Worm (Caenorhabditis elegans) whole organism, early embryonic: ENCODE measurements around the gene klp-20.

Experiments
- ama-1 ChIP-seq: fragments of 150-350 bp; optimal IDR thresholded peaks from 2 replicates; lab custom pipeline; 2014
- ceh-13 ChIP-seq: fragments of 200-800 bp; sonication (Bioruptor generic); optimal IDR thresholded peaks from 2 replicates; lab custom pipeline; 2018; ENCODE audit warnings: mild to moderate bottlenecking, missing genetic modification characterization, missing compliant biosample characterization
- ceh-36 ChIP-seq: sonication (generic microtip); optimal IDR thresholded peaks from 2 replicates; lab custom pipeline; 2016; ENCODE audit warnings: missing genetic modification characterization, inconsistent platforms, missing compliant biosample characterization
- ets-7 ChIP-seq: sonication (generic microtip); optimal IDR thresholded peaks from 2 replicates; lab custom pipeline; 2016; ENCODE audit warnings: missing genotype, missing genetic modification characterization, missing compliant biosample characterization
- hmg-4 ChIP-seq: fragments of 200-800 bp; sonication (Bioruptor generic); optimal IDR thresholded peaks from 2 replicates; lab custom pipeline; 2018; ENCODE audit warnings: mild to moderate bottlenecking, missing genetic modification characterization, missing compliant biosample characterization
- hnd-1 ChIP-seq: sonication (generic microtip); optimal IDR thresholded peaks from 2 replicates; lab custom pipeline; 2016; ENCODE audit warnings: missing genetic modification characterization, missing compliant biosample characterization
- pes-1 ChIP-seq: fragments of 200-800 bp; sonication (Bioruptor generic); IDR thresholded peaks from 2 replicates; pipeline ENCODE4 v1.3.6; 2022; ENCODE audit warnings: missing genetic modification reagents, missing genetic modification characterization, missing compliant biosample characterization
- scrt-1 ChIP-seq: fragments of 200-800 bp; sonication (Bioruptor generic); IDR thresholded peaks from 2 replicates; pipeline ENCODE4 v1.3.6; 2022; ENCODE audit warnings: missing genetic modification characterization, missing compliant biosample characterization
- sea-1 ChIP-seq: fragments of 200-800 bp; sonication (Bioruptor generic); conservative IDR thresholded peaks from 2 replicates; pipeline ENCODE4 v1.3.6; 2022; ENCODE audit warnings: missing genetic modification characterization, missing compliant biosample characterization
- tbx-11 ChIP-seq: fragments of 200-800 bp; sonication (Bioruptor generic); IDR thresholded peaks from 2 replicates; pipeline ENCODE4 v1.3.6; 2022; ENCODE audit warnings: missing genetic modification characterization, missing compliant biosample characterization
- tbx-37 ChIP-seq: fragments of 200-800 bp; sonication (Bioruptor generic); conservative IDR thresholded peaks from 2 replicates; pipeline ENCODE4 v1.3.6; 2022; ENCODE audit warnings: missing genetic modification reagents, missing genetic modification characterization, missing compliant biosample characterization
- tra-4 ChIP-seq: sonication (generic microtip); optimal IDR thresholded peaks from 2 replicates; lab custom pipeline; 2017; ENCODE audit warnings: missing genetic modification characterization, missing compliant biosample characterization

DNA sequence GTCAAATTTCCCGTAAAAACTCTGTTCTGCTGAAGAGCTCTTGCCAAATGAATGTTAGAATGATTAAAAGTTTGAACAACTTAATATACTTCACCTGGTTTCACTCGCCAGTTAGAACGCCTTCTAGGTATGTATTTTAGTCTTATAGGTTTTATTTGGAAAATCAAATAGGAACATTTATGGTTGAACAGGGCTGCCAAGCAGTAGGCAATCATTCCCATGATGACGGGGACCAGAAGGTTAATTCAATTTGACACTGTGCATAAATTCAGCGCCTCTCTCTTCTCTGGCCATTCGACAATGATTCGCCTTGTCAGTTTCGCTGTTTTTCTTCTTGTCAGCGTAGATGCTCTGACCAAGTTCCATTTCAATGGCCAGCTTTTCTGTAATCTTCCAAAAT, 27.7 kb upstream of the klp-20 start, which contains the start of gene F40G9.15:
- TF ChIP-seq ama-1, result no peak
- no peak for TF ChIP-seq hmg-4 (GFP tag; lab: Kevin White, UChicago)
- TF ChIP-seq ceh-36 (tag; lab: Kevin White, UChicago), result no peak
- TF ChIP-seq tbx-11 (GFP tag; lab: Robert Waterston, UW), result no peak
- no peak for TF ChIP-seq scrt-1
- no peak for TF ChIP-seq tbx-37
- TF ChIP-seq hnd-1, result no peak
- TF ChIP-seq tra-4 (tag; lab: Kevin White, UChicago), result no peak
- no peak for TF ChIP-seq ets-7
- TF ChIP-seq ceh-13, result peak; percentile 12
- TF ChIP-seq sea-1 (GFP tag; lab: Robert Waterston, UW), result no peak
- no peak for TF ChIP-seq pes-1 (GFP tag; lab: Robert Waterston, UW)
